Worm (Caenorhabditis elegans): ENCODE measurements around the gene ZK105.12.

Gene ZK105.12

DNA sequence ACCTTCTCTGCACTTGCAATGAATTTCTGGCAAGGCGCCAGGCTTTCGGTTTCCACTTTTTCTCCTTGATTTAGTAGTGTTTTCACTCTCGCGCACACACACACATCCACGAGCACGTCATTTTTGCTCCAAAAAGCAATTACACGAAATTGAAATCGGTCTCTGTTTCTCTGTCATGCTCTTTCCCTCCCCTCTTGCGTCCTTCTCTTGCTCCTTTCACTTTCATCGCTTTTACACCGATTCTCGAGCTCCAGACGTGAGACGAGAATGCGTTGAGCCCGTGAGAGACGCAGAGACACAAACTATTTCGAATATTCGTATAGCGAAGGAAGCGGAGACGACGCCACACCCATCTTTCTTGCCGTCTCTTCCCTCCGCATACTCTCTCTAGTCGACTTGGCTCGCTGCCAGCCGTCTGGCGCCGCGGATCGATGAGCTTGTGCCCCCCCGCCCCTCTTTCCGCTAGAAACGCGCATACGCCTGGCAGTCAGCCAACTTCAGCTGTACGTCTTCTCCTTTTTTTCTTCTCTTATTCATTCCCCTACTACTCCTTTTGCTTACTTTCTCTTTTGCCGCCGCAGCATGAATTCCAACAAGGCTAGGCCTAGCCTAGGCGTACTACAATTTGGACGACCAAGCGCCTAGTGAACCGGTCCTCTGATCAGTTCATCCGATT lies 12.2 kb upstream of the ZK105.12 start (continued):
- TF ChIP-seq lin-1 (GFP tag; IDR thresholded peaks at IDR 0.05) (no peak), cey-2 (tag; optimal IDR thresholded peaks at IDR 0.05; ENCODE audit: borderline replicate concordance, insufficient read depth) (no peak), pqm-1 (tag; optimal IDR thresholded peaks at IDR 0.05) (no peak), dpl-1 (GFP tag; optimal IDR thresholded peaks at IDR 0.05) (peak; percentile 48), nhr-6 (tag; optimal IDR thresholded peaks at IDR 0.05) (no peak), lim-7 (GFP tag; IDR thresholded peaks at IDR 0.05) (no peak), daf-12 (tag; optimal IDR thresholded peaks at IDR 0.05) (no peak), tra-1 (GFP tag; IDR thresholded peaks at IDR 0.05) (peak; percentile 63), aha-1 (tag) (peak; percentile 99), nhr-28 (tag; optimal IDR thresholded peaks at IDR 0.05) (peak; percentile 61), lin-15B (tag; optimal IDR thresholded peaks at IDR 0.05) (no peak), duxl-1 (tag; optimal IDR thresholded peaks at IDR 0.05; ENCODE audit: poor library complexity) (no peak), fkh-10 (GFP tag; optimal IDR thresholded peaks at IDR 0.05) (peak; percentile 73), spr-3 (GFP tag; optimal IDR thresholded peaks at IDR 0.05) (no peak), Y105C5A.15 (GFP tag; IDR thresholded peaks at IDR 0.05) (no peak), hif-1 (tag; optimal IDR thresholded peaks at IDR 0.05) (peak; percentile 4 to 76), set-16 (GFP tag; IDR thresholded peaks at IDR 0.05) (peak; percentile 98), egl-43 (GFP tag; IDR thresholded peaks at IDR 0.05) (peak; percentile 89), aly-2 (tag; optimal IDR thresholded peaks at IDR 0.05) (no peak), arid-1 (GFP tag; conservative IDR thresholded peaks at IDR 0.05) (peak; percentile 49; the same call in 1 of the 2 replicates), mes-2 (tag; optimal IDR thresholded peaks at IDR 0.05; ENCODE audit: poor library complexity, severe bottlenecking) (peak; percentile 37), F49E8.2 (tag; optimal IDR thresholded peaks at IDR 0.05; ENCODE audit: borderline replicate concordance) (no peak), zfp-2 (tag; optimal IDR thresholded peaks at IDR 0.05) (peak; percentile 26), hmg-1.1 (GFP tag; IDR thresholded peaks at IDR 0.05) (peak; percentile 84), lin-39 (tag; optimal IDR thresholded peaks at IDR 0.05) (peak; percentile 9), nhr-102 (tag; optimal IDR thresholded peaks at IDR 0.05) (peak; percentile 23), nhr-25 (tag; optimal IDR thresholded peaks at IDR 0.05; ENCODE audit: borderline replicate concordance, insufficient read depth) (no peak), Y5F2A.4 (GFP tag; optimal IDR thresholded peaks at IDR 0.05) (no peak), nhr-48 (tag; optimal IDR thresholded peaks at IDR 0.05) (peak; percentile 84), nhr-42 (GFP tag; IDR thresholded peaks at IDR 0.05) (peak; percentile 43; the same call in 1 of the 2 replicates), zag-1 (tag; optimal IDR thresholded peaks at IDR 0.05) (peak; percentile 53), spr-1 (tag; optimal IDR thresholded peaks at IDR 0.05) (peak; percentile 44), mdl-1 (tag; optimal IDR thresholded peaks at IDR 0.05) (peak; percentile 9 to 56), dmd-6 (GFP tag; IDR thresholded peaks at IDR 0.05) (peak; percentile 82), nhr-111 (GFP tag; optimal IDR thresholded peaks at IDR 0.05) (no peak), php-3 (GFP tag; IDR thresholded peaks at IDR 0.05) (no peak), mdt-29 (GFP tag; IDR thresholded peaks at IDR 0.05) (no peak), ceh-44 (GFP tag; IDR thresholded peaks at IDR 0.05) (no peak), nhr-237 (tag; optimal IDR thresholded peaks at IDR 0.05) (no peak), hlh-30 (tag; optimal IDR thresholded peaks at IDR 0.05; ENCODE audit: insufficient read depth) (peak; percentile 77), nhr-11 (tag; optimal IDR thresholded peaks at IDR 0.05) (peak; percentile 75), F37D6.2 (tag; optimal IDR thresholded peaks at IDR 0.05) (peak; percentile 81), dve-1 (tag; optimal IDR thresholded peaks at IDR 0.05; ENCODE audit: insufficient read depth) (peak; percentile 29), ctbp-1 (GFP tag; IDR thresholded peaks at IDR 0.05) (peak; percentile 96)

Measured in whole organism, L4 larva.